Fruit fly (Drosophila melanogaster) whole organism, adult: Measurements from ENCODE around the gene Spt7.

Experiments used
- CG11617 ChIP-seq: fragments of 200-800 bp; sonication (Bioruptor generic); optimal IDR thresholded peaks from 2 replicates; lab custom pipeline; 2017; ENCODE audit warnings: mild to moderate bottlenecking, missing biosample characterization, missing genetic modification reagents, missing genetic modification characterization
- CG12768 ChIP-seq: fragments of 200-800 bp; sonication (Bioruptor generic); optimal IDR thresholded peaks from 2 replicates; lab custom pipeline; 2017; ENCODE audit warnings: missing biosample characterization, missing genetic modification characterization, mild to moderate bottlenecking, moderate library complexity, missing genetic modification reagents
- CG14711 ChIP-seq: fragments of 200-800 bp; sonication (Bioruptor generic); optimal IDR thresholded peaks from 2 replicates; lab custom pipeline; 2018; ENCODE audit warnings: missing biosample characterization, mild to moderate bottlenecking, missing genetic modification characterization, moderate library complexity
- CG1620 ChIP-seq: fragments of 200-800 bp; sonication (Bioruptor generic); optimal IDR thresholded peaks from 2 replicates; lab custom pipeline; 2016; ENCODE audit warnings: missing biosample characterization, missing genetic modification characterization
- CG33017 ChIP-seq: fragments of 200-800 bp; sonication (Bioruptor generic); optimal IDR thresholded peaks from 2 replicates; lab custom pipeline; 2018; ENCODE audit warnings: missing biosample characterization, mild to moderate bottlenecking, missing genetic modification characterization, moderate library complexity
- CG5204 ChIP-seq: fragments of 200-800 bp; sonication (Bioruptor generic); optimal IDR thresholded peaks from 2 replicates; lab custom pipeline; 2016; ENCODE audit warnings: missing biosample characterization, missing genetic modification characterization
- CG7045 ChIP-seq: fragments of 200-800 bp; sonication (Bioruptor generic); optimal IDR thresholded peaks from 2 replicates; lab custom pipeline; 2017; ENCODE audit warnings: missing biosample characterization, mild to moderate bottlenecking, missing genetic modification characterization
- CG7101 ChIP-seq: fragments of 200-800 bp; sonication (Bioruptor generic); optimal IDR thresholded peaks from 2 replicates; lab custom pipeline; 2018; ENCODE audit warnings: missing biosample characterization, mild to moderate bottlenecking, missing genetic modification characterization, moderate library complexity
- Clk ChIP-seq: fragments of 200-800 bp; sonication (Bioruptor generic); optimal IDR thresholded peaks from 2 replicates; lab custom pipeline; 2017; ENCODE audit warnings: missing biosample characterization, missing genetic modification characterization
- Crg-1 ChIP-seq: fragments of 200-800 bp; sonication (Bioruptor generic); optimal IDR thresholded peaks from 2 replicates; lab custom pipeline; 2016; ENCODE audit warnings: missing biosample characterization, missing genetic modification characterization
- Hr96 ChIP-seq: fragments of 200-800 bp; sonication (Bioruptor generic); optimal IDR thresholded peaks from 2 replicates; lab custom pipeline; 2016; ENCODE audit warnings: missing biosample characterization, missing genetic modification characterization
- Mnt ChIP-seq: fragments of 200-800 bp; sonication (Bioruptor generic); optimal IDR thresholded peaks from 2 replicates; lab custom pipeline; 2016; ENCODE audit warnings: missing biosample characterization, mild to moderate bottlenecking, missing genetic modification characterization
- bab1 ChIP-seq: fragments of 200-800 bp; sonication (Bioruptor generic); optimal IDR thresholded peaks from 3 replicates; lab custom pipeline; 2019; ENCODE audit warnings: missing biosample characterization, mild to moderate bottlenecking, missing genetic modification characterization, moderate library complexity
- cic ChIP-seq: fragments of 200-800 bp; sonication (Bioruptor generic); optimal IDR thresholded peaks from 2 replicates; lab custom pipeline; 2017; ENCODE audit warnings: missing biosample characterization, mild to moderate bottlenecking, missing genetic modification characterization, moderate library complexity
- cnc ChIP-seq, 2 experiments: fragments of >200 bp; optimal IDR thresholded peaks; 2 replicates each; lab custom pipeline; 2017
- kay ChIP-seq: fragments of 200-800 bp; sonication (Bioruptor generic); peaks from one replicate; lab custom pipeline; 2016; ENCODE audit warnings: missing biosample characterization, missing genetic modification characterization, borderline replicate concordance
- ovo ChIP-seq: fragments of 200-800 bp; sonication (Bioruptor generic); optimal IDR thresholded peaks from 2 replicates; lab custom pipeline; 2016; ENCODE audit warnings: missing biosample characterization, missing genetic modification characterization
- pad ChIP-seq: fragments of 200-800 bp; sonication (Bioruptor generic); optimal IDR thresholded peaks from 3 replicates; lab custom pipeline; 2017; ENCODE audit warnings: missing biosample characterization, missing genetic modification characterization, mild to moderate bottlenecking, moderate library complexity, missing genetic modification reagents
- tj ChIP-seq: fragments of 200-800 bp; sonication (Bioruptor generic); optimal IDR thresholded peaks from 3 replicates; lab custom pipeline; 2017; ENCODE audit warnings: missing biosample characterization, mild to moderate bottlenecking, missing genetic modification characterization, moderate library complexity
- toe ChIP-seq: fragments of 200-800 bp; sonication (Bioruptor generic); optimal IDR thresholded peaks from 2 replicates; lab custom pipeline; 2016; ENCODE audit warnings: missing biosample characterization, missing genetic modification characterization

Spt7 gene

dm6 chrX:17881138-17882121, 31.2 kb downstream of the Spt7 start:
- TF ChIP-seq CG14711 (peak; percentile 69), CG1620 (GFP tag; lab: Kevin White, UChicago) (peak; percentile 33), Hr96 (GFP tag; lab: Kevin White, UChicago) (no peak), CG33017 (peak; percentile 40), CG12768 (GFP tag; lab: Kevin White, UChicago) (no peak), CG5204 (GFP tag; lab: Kevin White, UChicago) (peak; percentile 41), ovo (GFP tag; lab: Kevin White, UChicago) (peak; percentile 7), CG11617 (no peak), Clk (no peak), kay (GFP tag; lab: Kevin White, UChicago) (peak; percentile 50), tj (peak; percentile 84), CG7045 (GFP tag; lab: Kevin White, UChicago) (no peak), Crg-1 (peak; percentile 24), bab1 (GFP tag; lab: Kevin White, UChicago) (peak; percentile 81), toe (GFP tag; lab: Kevin White, UChicago) (no peak), pad (GFP tag; lab: Kevin White, UChicago) (peak; percentile 45), cnc (optimal IDR thresholded peaks at IDR 0.05; lab: Kevin White, UChicago) (no peak), cic (GFP tag; lab: Kevin White, UChicago) (no peak), CG7101 (peak; percentile 73), Mnt (GFP tag; lab: Kevin White, UChicago) (peak; percentile 18)

DNA sequence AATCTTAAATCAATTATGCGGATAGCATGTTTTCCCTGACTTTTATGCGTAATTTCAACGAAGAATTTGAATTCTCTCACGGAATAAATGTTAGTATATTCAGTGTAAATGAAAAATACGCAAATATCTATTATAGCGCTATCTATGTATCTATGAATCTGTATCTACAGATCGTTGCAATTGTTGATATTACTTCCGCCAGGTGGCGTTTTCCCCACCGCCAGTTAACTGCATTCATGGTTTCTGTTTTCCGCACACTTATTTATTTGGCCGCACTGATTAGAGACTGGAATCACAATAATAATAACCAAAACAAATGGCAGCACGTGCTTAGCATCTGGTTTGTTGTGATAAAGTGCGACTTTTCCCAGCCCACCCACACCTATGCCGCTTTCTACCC, 32.5 kb downstream of the Spt7 start:
- TF ChIP-seq CG11617 (no peak), CG33017 (no peak), CG5204 (GFP tag; lab: Kevin White, UChicago) (no peak), cnc (optimal IDR thresholded peaks at IDR 0.05; lab: Kevin White, UChicago) (no peak), pad (GFP tag; lab: Kevin White, UChicago) (no peak), bab1 (GFP tag; lab: Kevin White, UChicago) (no peak), toe (GFP tag; lab: Kevin White, UChicago) (no peak), CG12768 (GFP tag; lab: Kevin White, UChicago) (no peak), kay (GFP tag; lab: Kevin White, UChicago) (no peak), CG14711 (no peak)

DNA sequence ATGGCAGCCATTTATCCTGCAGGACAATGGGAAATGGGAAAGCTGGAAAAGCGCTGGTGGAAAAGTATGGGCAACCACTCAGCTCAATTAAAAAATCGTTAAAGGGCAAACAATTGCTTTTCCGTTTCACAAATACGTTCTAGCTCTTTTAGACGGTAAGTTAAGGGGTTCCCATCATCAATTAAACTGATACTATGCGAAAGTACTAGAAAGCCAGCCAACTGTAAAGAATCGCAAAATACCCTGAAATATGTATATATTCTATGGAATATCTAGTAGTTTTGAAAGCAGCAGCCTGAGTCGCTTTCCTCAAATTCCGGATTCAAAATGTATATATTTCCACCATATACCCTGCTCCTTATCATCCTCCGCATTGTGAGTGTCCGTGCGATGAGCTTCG, 33.2 kb downstream of the Spt7 start, which contains the start of gene CG12985:
TSS of gene CG12985 (plus strand) at position 301 of the 400 bp plus-strand sequence.
- TF ChIP-seq cic (GFP tag; lab: Kevin White, UChicago) = no peak
- no peak for TF ChIP-seq kay (GFP tag; lab: Kevin White, UChicago)
- no peak for TF ChIP-seq ovo (GFP tag; lab: Kevin White, UChicago)
- TF ChIP-seq CG14711 = no peak
- no peak for TF ChIP-seq CG5204 (GFP tag; lab: Kevin White, UChicago)
- TF ChIP-seq Hr96 (GFP tag; lab: Kevin White, UChicago) = no peak
- TF ChIP-seq CG33017 = no peak
- TF ChIP-seq CG7045 (GFP tag; lab: Kevin White, UChicago) = no peak
- no peak for TF ChIP-seq CG1620 (GFP tag; lab: Kevin White, UChicago)
- no peak for TF ChIP-seq Crg-1

DNA sequence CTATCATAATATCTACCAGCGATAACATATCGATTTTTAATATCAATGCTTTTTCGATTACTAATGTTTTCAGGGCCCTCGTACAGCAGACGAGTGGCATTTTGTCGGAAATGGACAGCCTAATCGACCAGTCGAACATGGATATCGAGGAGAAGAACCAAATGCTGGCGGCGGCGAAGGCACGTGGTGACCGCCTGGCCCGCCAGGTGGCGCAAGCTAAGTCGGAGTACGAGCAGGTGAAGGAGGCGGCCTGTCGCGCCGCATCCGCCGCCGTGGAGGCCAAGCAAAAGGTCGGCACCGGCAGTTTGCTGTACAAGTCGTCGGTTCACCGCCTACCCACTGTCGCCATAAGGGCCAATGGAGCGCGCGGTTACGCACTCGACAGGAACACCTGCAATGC, 34.3 kb downstream of the Spt7 start:
- TF ChIP-seq CG14711 (no peak), Crg-1 (no peak), Mnt (GFP tag; lab: Kevin White, UChicago) (no peak), pad (GFP tag; lab: Kevin White, UChicago) (no peak), CG11617 (no peak), Clk (no peak), ovo (GFP tag; lab: Kevin White, UChicago) (no peak), CG1620 (GFP tag; lab: Kevin White, UChicago) (no peak), CG7045 (GFP tag; lab: Kevin White, UChicago) (no peak), CG5204 (GFP tag; lab: Kevin White, UChicago) (no peak), bab1 (GFP tag; lab: Kevin White, UChicago) (no peak), cic (GFP tag; lab: Kevin White, UChicago) (no peak), CG33017 (no peak), CG12768 (GFP tag; lab: Kevin White, UChicago) (no peak), Hr96 (GFP tag; lab: Kevin White, UChicago) (no peak), kay (GFP tag; lab: Kevin White, UChicago) (no peak), toe (GFP tag; lab: Kevin White, UChicago) (no peak), tj (no peak)

- TF ChIP-seq Clk (no peak), CG7045 (GFP tag; lab: Kevin White, UChicago) (no peak), pad (GFP tag; lab: Kevin White, UChicago) (no peak), Crg-1 (no peak), CG14711 (peak; percentile 75), toe (GFP tag; lab: Kevin White, UChicago) (no peak), tj (peak; percentile 58)
These were observed 35.0 kb downstream of the Spt7 start for dm6 chrX:17885295-17885694.

DNA sequence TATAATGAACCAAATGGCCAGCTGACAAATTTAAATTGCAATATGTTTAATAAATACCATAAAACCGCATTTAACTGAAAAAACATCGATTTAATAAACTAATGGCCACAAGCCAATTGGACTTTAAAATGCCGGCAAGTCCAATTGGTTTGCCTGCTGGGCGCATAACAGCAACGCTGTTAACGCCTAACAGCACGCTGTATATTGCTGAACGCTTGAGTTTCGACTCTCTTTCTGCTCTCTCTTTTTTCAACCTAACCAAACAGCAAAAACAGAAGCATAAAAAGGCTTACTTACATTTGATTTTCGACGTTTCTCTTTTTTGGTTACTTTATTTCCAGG, 35.8 kb downstream of the Spt7 start:
- no peak for TF ChIP-seq cnc (optimal IDR thresholded peaks at IDR 0.05; lab: Kevin White, UChicago)
- TF ChIP-seq CG33017 = no peak
